Fruit fly (Drosophila melanogaster) whole organism, embryonic: ENCODE results near the gene Usp8.

Source experiments
- Ada2b ChIP-seq: fragments of 200-800 bp; sonication (Bioruptor generic); IDR thresholded peaks from 2 replicates; pipeline ENCODE4 v1.3.6; 2022; ENCODE audit warnings: missing biosample characterization, missing genetic modification characterization
- Bgb ChIP-seq: fragments of 200-800 bp; sonication (Bioruptor generic); IDR thresholded peaks from 2 replicates; pipeline ENCODE4 v1.3.6; 2022; ENCODE audit warnings: missing biosample characterization, missing genetic modification characterization; ENCODE audit not compliant: partially characterized antibody
- CG10565 ChIP-seq: fragments of 200-800 bp; sonication (Bioruptor generic); optimal IDR thresholded peaks from 3 replicates; lab custom pipeline; 2016; ENCODE audit warnings: missing biosample characterization, mild to moderate bottlenecking, missing genetic modification characterization
- CG12659 ChIP-seq: fragments of 200-800 bp; sonication (Bioruptor generic); optimal IDR thresholded peaks from 3 replicates; lab custom pipeline; 2017; ENCODE audit warnings: mild to moderate bottlenecking, missing biosample characterization, missing genetic modification reagents, missing genetic modification characterization
- CG14014 ChIP-seq: fragments of 200-800 bp; sonication (Bioruptor generic); IDR thresholded peaks from 2 replicates; pipeline ENCODE4 v1.3.6; 2022; ENCODE audit warnings: missing biosample characterization, missing genetic modification characterization
- CG14667 ChIP-seq: fragments of 200-800 bp; sonication (Bioruptor generic); IDR thresholded peaks from 2 replicates; pipeline ENCODE4 v1.3.6; 2022; ENCODE audit warnings: missing biosample characterization, missing genetic modification characterization
- CG14710 ChIP-seq: fragments of 200-800 bp; sonication (Bioruptor generic); optimal IDR thresholded peaks from 3 replicates; lab custom pipeline; 2019; ENCODE audit warnings: missing biosample characterization, mild to moderate bottlenecking, missing genetic modification characterization, moderate library complexity
- CG15514 ChIP-seq: fragments of 200-800 bp; sonication (Bioruptor generic); optimal IDR thresholded peaks from 3 replicates; lab custom pipeline; 2017; ENCODE audit warnings: missing biosample characterization, missing genetic modification characterization, mild to moderate bottlenecking, moderate library complexity, missing genetic modification reagents
- CG1603 ChIP-seq: fragments of 200-800 bp; sonication (Bioruptor generic); optimal IDR thresholded peaks from 2 replicates; lab custom pipeline; 2019; ENCODE audit warnings: missing biosample characterization, mild to moderate bottlenecking, missing genetic modification characterization, moderate library complexity
- CG16815 ChIP-seq: fragments of 200-800 bp; sonication (Bioruptor generic); optimal IDR thresholded peaks from 3 replicates; lab custom pipeline; 2017; ENCODE audit warnings: missing biosample characterization, mild to moderate bottlenecking, missing genetic modification characterization
- CG17359 ChIP-seq: fragments of 200-800 bp; sonication (Bioruptor generic); optimal IDR thresholded peaks from 3 replicates; lab custom pipeline; 2018; ENCODE audit warnings: missing biosample characterization, mild to moderate bottlenecking, missing genetic modification characterization, moderate library complexity
- CG17568 ChIP-seq: fragments of 200-800 bp; sonication (Bioruptor generic); optimal IDR thresholded peaks from 2 replicates; lab custom pipeline; 2018; ENCODE audit warnings: missing biosample characterization, mild to moderate bottlenecking, missing genetic modification characterization, moderate library complexity
- CG17829 ChIP-seq: fragments of 200-800 bp; optimal IDR thresholded peaks from 2 replicates; lab custom pipeline; 2019; ENCODE audit warnings: missing biosample characterization, mild to moderate bottlenecking, missing genetic modification characterization, moderate library complexity
- CG1792 ChIP-seq: fragments of 200-800 bp; sonication (Bioruptor generic); optimal IDR thresholded peaks from 2 replicates; lab custom pipeline; 2016; ENCODE audit warnings: missing biosample characterization, missing genetic modification characterization
- CG2116 ChIP-seq: fragments of 200-800 bp; sonication (Bioruptor generic); optimal IDR thresholded peaks from 3 replicates; lab custom pipeline; 2018; ENCODE audit warnings: missing biosample characterization, mild to moderate bottlenecking, missing genetic modification characterization
- CG2120 ChIP-seq: fragments of 200-800 bp; sonication (Bioruptor generic); optimal IDR thresholded peaks from 3 replicates; lab custom pipeline; 2016; ENCODE audit warnings: missing biosample characterization, missing genetic modification characterization
- CG30403 ChIP-seq: fragments of 200-800 bp; sonication (Bioruptor generic); optimal IDR thresholded peaks from 3 replicates; lab custom pipeline; 2016; ENCODE audit warnings: missing biosample characterization, missing genetic modification characterization
- CG7786 ChIP-seq: fragments of 200-800 bp; sonication (Bioruptor generic); optimal IDR thresholded peaks from 2 replicates; lab custom pipeline; 2016; ENCODE audit warnings: missing biosample characterization, missing genetic modification characterization
- CHES-1-like ChIP-seq: fragments of 200-800 bp; sonication (Bioruptor generic); optimal IDR thresholded peaks from 2 replicates; lab custom pipeline; 2016; ENCODE audit warnings: missing biosample characterization, missing genetic modification characterization
- D ChIP-seq, 2 experiments: fragments of 200-800 bp in 1 of 2; fragments of >200 bp in 1 of 2; sonication (Bioruptor generic) in 1 of 2; optimal IDR thresholded peaks; 2 replicates in 1 of 2; 3 replicates in 1 of 2; lab custom pipeline; 2017; ENCODE audit warnings: mild to moderate bottlenecking in 1 of 2, missing biosample characterization in 1 of 2, missing genetic modification characterization in 1 of 2, missing genetic modification reagents in 1 of 2
- Dad ChIP-seq: fragments of 200-800 bp; sonication (Bioruptor generic); optimal IDR thresholded peaks from 3 replicates; lab custom pipeline; 2016; ENCODE audit warnings: missing biosample characterization, missing genetic modification characterization
- Dll ChIP-seq: fragments of 200-800 bp; sonication (Bioruptor generic); IDR thresholded peaks from 4 replicates; pipeline ENCODE4 v1.3.6; 2022; ENCODE audit warnings: missing biosample characterization, missing genetic modification characterization; ENCODE audit not compliant: partially characterized antibody
- Ets65A ChIP-seq: fragments of 200-800 bp; sonication (Bioruptor generic); peaks from one replicate; lab custom pipeline; 2016; ENCODE audit warnings: missing biosample characterization, missing genetic modification characterization
- Ets97D ChIP-seq: fragments of 200-800 bp; sonication (Bioruptor generic); optimal IDR thresholded peaks from 3 replicates; lab custom pipeline; 2016; ENCODE audit warnings: missing biosample characterization, missing genetic modification characterization
- HLH4C ChIP-seq: fragments of 200-800 bp; sonication (Bioruptor generic); IDR thresholded peaks from 3 replicates; pipeline ENCODE4 v1.3.6; 2022; ENCODE audit warnings: missing biosample characterization, missing genetic modification characterization; ENCODE audit not compliant: partially characterized antibody
- MBD-R2 ChIP-seq: fragments of 200-800 bp; sonication (Bioruptor generic); IDR thresholded peaks from 2 replicates; pipeline ENCODE4 v1.3.6; 2022; ENCODE audit warnings: missing biosample characterization, missing genetic modification characterization
- Nf-YC ChIP-seq: fragments of 200-800 bp; optimal IDR thresholded peaks from 3 replicates; lab custom pipeline; 2019; ENCODE audit warnings: missing biosample characterization, mild to moderate bottlenecking, missing genetic modification characterization, moderate library complexity
- Opbp ChIP-seq: fragments of 200-800 bp; sonication (Bioruptor generic); IDR thresholded peaks from 3 replicates; pipeline ENCODE4 v1.3.6; 2022; ENCODE audit warnings: missing biosample characterization, missing genetic modification characterization; ENCODE audit not compliant: partially characterized antibody
- Scr ChIP-seq: fragments of 200-800 bp; sonication (Bioruptor generic); IDR thresholded peaks from 2 replicates; pipeline ENCODE4 v1.3.6; 2022; ENCODE audit warnings: missing biosample characterization, missing genetic modification characterization; ENCODE audit not compliant: partially characterized antibody
- Sox100B ChIP-seq: fragments of 200-800 bp; sonication (Bioruptor generic); optimal IDR thresholded peaks from 3 replicates; lab custom pipeline; 2018; ENCODE audit warnings: missing biosample characterization, mild to moderate bottlenecking, missing genetic modification characterization
- Sry-δ ChIP-seq: fragments of 200-800 bp; sonication (Bioruptor generic); optimal IDR thresholded peaks from 2 replicates; lab custom pipeline; 2016; ENCODE audit warnings: missing biosample characterization, missing genetic modification characterization
- Vsx1 ChIP-seq: fragments of 200-800 bp; sonication (Bioruptor generic); optimal IDR thresholded peaks from 2 replicates; lab custom pipeline; 2017; ENCODE audit warnings: missing biosample characterization, mild to moderate bottlenecking, missing genetic modification characterization, missing genetic modification reagents
- Xrp1 ChIP-seq: fragments of 200-800 bp; sonication (Bioruptor generic); IDR thresholded peaks from 2 replicates; pipeline ENCODE4 v1.3.6; 2022; ENCODE audit warnings: missing biosample characterization, missing genetic modification characterization
- YL-1 ChIP-seq: fragments of 200-800 bp; sonication (Bioruptor generic); optimal IDR thresholded peaks from 3 replicates; lab custom pipeline; 2017; ENCODE audit warnings: missing biosample characterization, mild to moderate bottlenecking, missing genetic modification characterization
- amos ChIP-seq: fragments of 200-800 bp; sonication (Bioruptor generic); IDR thresholded peaks from 2 replicates; pipeline ENCODE4 v1.3.6; 2022; ENCODE audit warnings: missing biosample characterization, missing genetic modification characterization; ENCODE audit not compliant: partially characterized antibody
- ci ChIP-seq: fragments of 200-800 bp; sonication (Bioruptor generic); IDR thresholded peaks from 3 replicates; pipeline ENCODE4 v1.3.6; 2022; ENCODE audit warnings: missing biosample characterization, missing genetic modification characterization
- crol ChIP-seq: fragments of 200-800 bp; sonication (Bioruptor generic); IDR thresholded peaks from 2 replicates; pipeline ENCODE4 v1.3.6; 2022; ENCODE audit warnings: missing biosample characterization, missing genetic modification characterization
- gfzf ChIP-seq: fragments of 200-800 bp; sonication (Bioruptor generic); optimal IDR thresholded peaks from 2 replicates; lab custom pipeline; 2016; ENCODE audit warnings: missing biosample characterization, mild to moderate bottlenecking, missing genetic modification characterization, moderate library complexity
- ham ChIP-seq: fragments of 200-800 bp; sonication (Bioruptor generic); IDR thresholded peaks from 2 replicates; pipeline ENCODE4 v1.3.6; 2022; ENCODE audit warnings: missing biosample characterization, missing genetic modification characterization
- hb ChIP-seq: fragments of 200-800 bp; sonication (Bioruptor generic); IDR thresholded peaks from 3 replicates; pipeline ENCODE4 v1.3.6; 2022; ENCODE audit warnings: missing biosample characterization, missing genetic modification characterization; ENCODE audit not compliant: partially characterized antibody
- nom ChIP-seq: fragments of 200-800 bp; sonication (Bioruptor generic); optimal IDR thresholded peaks from 2 replicates; lab custom pipeline; 2017; ENCODE audit warnings: missing biosample characterization, missing genetic modification characterization, mild to moderate bottlenecking, moderate library complexity, missing genetic modification reagents
- shn ChIP-seq: fragments of 200-800 bp; sonication (Bioruptor generic); optimal IDR thresholded peaks from 3 replicates; lab custom pipeline; 2016; ENCODE audit warnings: missing biosample characterization, missing genetic modification characterization
- sim ChIP-seq: fragments of 200-800 bp; sonication (Bioruptor generic); IDR thresholded peaks from 2 replicates; pipeline ENCODE4 v1.3.6; 2022; ENCODE audit warnings: missing biosample characterization, missing genetic modification characterization
- sob ChIP-seq: fragments of 200-800 bp; sonication (Bioruptor generic); IDR thresholded peaks from 2 replicates; pipeline ENCODE4 v1.3.6; 2022; ENCODE audit warnings: missing biosample characterization, missing genetic modification characterization
- sqz ChIP-seq: fragments of 200-800 bp; sonication (Bioruptor generic); optimal IDR thresholded peaks from 3 replicates; lab custom pipeline; 2018; ENCODE audit warnings: missing biosample characterization, mild to moderate bottlenecking, missing genetic modification characterization
- stwl ChIP-seq: fragments of 200-800 bp; sonication (Bioruptor generic); optimal IDR thresholded peaks from 3 replicates; lab custom pipeline; 2018; ENCODE audit warnings: missing biosample characterization, mild to moderate bottlenecking, missing genetic modification characterization, moderate library complexity
- tll ChIP-seq, 2 experiments: fragments of 200-800 bp in 1 of 2; fragments of >200 bp in 1 of 2; sonication (Bioruptor generic) in 1 of 2; optimal IDR thresholded peaks; 2 replicates each; lab custom pipeline; 2017 to 2019; ENCODE audit warnings: missing biosample characterization in 2 of 2, missing genetic modification characterization in 2 of 2, mild to moderate bottlenecking in 1 of 2, moderate library complexity in 1 of 2
- vnd ChIP-seq: fragments of 200-800 bp; sonication (Bioruptor generic); IDR thresholded peaks from 3 replicates; pipeline ENCODE4 v1.3.6; 2022; ENCODE audit warnings: missing biosample characterization, missing genetic modification characterization; ENCODE audit not compliant: partially characterized antibody
- yki ChIP-seq: fragments of >200 bp; optimal IDR thresholded peaks from 3 replicates; lab custom pipeline; 2018

Gene Usp8

DNA sequence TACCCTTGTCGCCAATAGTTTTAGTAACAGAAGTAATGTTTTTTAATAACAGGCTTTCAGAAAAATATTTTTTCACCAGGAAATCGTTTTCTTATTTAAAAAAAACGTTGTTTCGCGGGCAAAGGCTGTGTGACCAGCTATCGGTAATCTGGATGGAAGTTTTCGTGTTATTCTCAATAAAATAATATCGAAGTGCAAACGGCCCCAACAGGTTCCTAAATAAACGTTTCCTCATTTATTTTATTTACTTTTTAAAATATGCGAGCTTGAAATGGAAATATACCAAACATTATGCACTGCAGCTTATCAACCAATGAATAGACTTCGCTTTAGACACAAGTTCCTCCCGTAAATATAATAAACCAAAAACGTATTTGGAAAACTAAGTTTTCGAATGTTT, 4.0 kb upstream of the Usp8 start, which contains the start of gene Ice2 (continued):
- TF ChIP-seq CG10565 (GFP tag; lab: Kevin White, UChicago) (no peak), Ada2b (GFP tag; lab: Robert Waterston, UW) (no peak), Nf-YC (peak; percentile 2), CG30403 (GFP tag; lab: Kevin White, UChicago) (no peak), CG15514 (peak; percentile 92), ci (GFP tag; lab: Robert Waterston, UW) (0 out of 3 replicates have a peak, but pooled peaks have one; percentile 14), shn (no peak), yki (lab: Kevin White, UChicago) (no peak), sob (GFP tag; lab: Robert Waterston, UW) (peak; percentile 38), CG7786 (GFP tag; lab: Kevin White, UChicago) (no peak), Dll (GFP tag; lab: Robert Waterston, UW) (peak; percentile 42; the same call in 1 of the 4 replicates), CG16815 (no peak), CG14710 (tag; lab: Kevin White, UChicago) (peak; percentile 52), Bgb (peak; percentile 47; the same call in 1 of the 2 replicates), amos (no peak; the same call in 1 of the 2 replicates), CG1792 (GFP tag; lab: Kevin White, UChicago) (peak; percentile 42), stwl (peak; percentile 42), CG17568 (no peak), Vsx1 (GFP tag; lab: Kevin White, UChicago) (no peak), HLH4C (peak; percentile 35; the same call in 1 of the 3 replicates), D (optimal IDR thresholded peaks at IDR 0.05; lab: Kevin White, UChicago) (no peak), D (GFP tag; optimal IDR thresholded peaks at IDR 0.05; lab: Kevin White, UChicago) (no peak), MBD-R2 (GFP tag; lab: Robert Waterston, UW) (peak; percentile 57), CG1603 (tag; lab: Kevin White, UChicago) (peak; percentile 49), CG12659 (GFP tag; lab: Kevin White, UChicago) (peak; percentile 29), sim (GFP tag; lab: Robert Waterston, UW) (no peak), CG14667 (GFP tag; lab: Robert Waterston, UW) (no peak), Sox100B (GFP tag; lab: Kevin White, UChicago) (no peak), sqz (GFP tag; lab: Kevin White, UChicago) (no peak), hb (GFP tag; lab: Robert Waterston, UW) (no peak), CG2120 (GFP tag; lab: Kevin White, UChicago) (peak; percentile 3), Xrp1 (GFP tag; lab: Robert Waterston, UW) (peak; percentile 25; the same call in 1 of the 2 replicates), ham (GFP tag; lab: Robert Waterston, UW) (no peak), CG14014 (peak; percentile 33; the same call in 1 of the 2 replicates), Ets97D (GFP tag; lab: Kevin White, UChicago) (peak; percentile 61), CG17829 (tag; lab: Kevin White, UChicago) (peak; percentile 45), CG2116 (GFP tag; lab: Kevin White, UChicago) (peak; percentile 67), Ets65A (GFP tag; lab: Kevin White, UChicago) (no peak), Dad (no peak), vnd (0 out of 3 replicates have a peak, but pooled peaks have one; percentile 7), crol (no peak), Sry-δ (GFP tag; lab: Kevin White, UChicago) (peak; percentile 49), nom (GFP tag; lab: Kevin White, UChicago) (no peak), Opbp (GFP tag; lab: Robert Waterston, UW) (peak; percentile 62), Scr (GFP tag; lab: Robert Waterston, UW) (peak; percentile 35), CG17359 (tag; lab: Kevin White, UChicago) (no peak), YL-1 (peak; percentile 14), CHES-1-like (GFP tag; lab: Kevin White, UChicago) (no peak), gfzf (GFP tag; lab: Kevin White, UChicago) (peak; percentile 75), tll (GFP tag; optimal IDR thresholded peaks at IDR 0.05; lab: Kevin White, UChicago) (no peak)
